Worm (Caenorhabditis elegans) whole organism, L3 larva: ENCODE measurements around the gene Y102E9.5.

ENCODE experiments used
- R02D3.7 ChIP-seq: fragments of 150-350 bp; optimal IDR thresholded peaks from 2 replicates; lab custom pipeline; 2014; ENCODE audit warnings: missing biosample characterization, missing genetic modification characterization
- ZK546.5 ChIP-seq: sonication (generic microtip); optimal IDR thresholded peaks from 2 replicates; lab custom pipeline; 2017; ENCODE audit warnings: missing biosample characterization, missing genetic modification characterization
- aly-2 ChIP-seq: fragments of 150-350 bp; optimal IDR thresholded peaks from 2 replicates; lab custom pipeline; 2014; ENCODE audit warnings: missing biosample characterization, missing genetic modification characterization
- ama-1 ChIP-seq: fragments of 150-350 bp; optimal IDR thresholded peaks from 2 replicates; lab custom pipeline; 2018
- ceh-16 ChIP-seq: sonication (generic microtip); optimal IDR thresholded peaks from 2 replicates; lab custom pipeline; 2017; ENCODE audit warnings: missing biosample characterization, missing genetic modification characterization
- ceh-82 ChIP-seq: fragments of 150-350 bp; optimal IDR thresholded peaks from 2 replicates; lab custom pipeline; 2014; ENCODE audit warnings: missing biosample characterization, missing genetic modification characterization
- ceh-9 ChIP-seq: sonication (generic microtip); optimal IDR thresholded peaks from 2 replicates; lab custom pipeline; 2018; ENCODE audit warnings: missing biosample characterization, missing genetic modification characterization
- daf-12 ChIP-seq: fragments of 150-350 bp; optimal IDR thresholded peaks from 2 replicates; lab custom pipeline; 2014; ENCODE audit warnings: missing biosample characterization, missing genetic modification reagents, missing genetic modification characterization
- egl-27 ChIP-seq: sonication (generic microtip); optimal IDR thresholded peaks from 4 replicates; lab custom pipeline; 2017; ENCODE audit warnings: missing biosample characterization, missing genetic modification reagents, missing genetic modification characterization
- egl-5 ChIP-seq: fragments of 150-350 bp; optimal IDR thresholded peaks from 2 replicates; lab custom pipeline; 2017; ENCODE audit warnings: missing biosample characterization, missing genetic modification reagents, missing genetic modification characterization, inconsistent platforms
- elt-2 ChIP-seq: sonication (generic microtip); optimal IDR thresholded peaks from 2 replicates; lab custom pipeline; 2016; ENCODE audit warnings: missing genetic modification reagents, mild to moderate bottlenecking, missing genetic modification characterization, missing compliant biosample characterization
- elt-3 ChIP-seq, 3 experiments: fragments of 150-350 bp in 1 of 3; sonication (generic microtip) in 2 of 3; optimal IDR thresholded peaks; 2 replicates in 2 of 3; 4 replicates in 1 of 3; lab custom pipeline; 2014 to 2017; ENCODE audit warnings: missing biosample characterization in 3 of 3, missing genetic modification characterization in 3 of 3
- eor-1 ChIP-seq, 2 experiments: fragments of 150-350 bp; optimal IDR thresholded peaks; 2 replicates each; lab custom pipeline; 2014 to 2018; ENCODE audit warnings: missing biosample characterization in 2 of 2, missing genetic modification characterization in 2 of 2
- fkh-2 ChIP-seq: fragments of 150-350 bp; optimal IDR thresholded peaks from 2 replicates; lab custom pipeline; 2014; ENCODE audit warnings: missing biosample characterization, missing genetic modification reagents, missing genetic modification characterization
- hmg-11 ChIP-seq: sonication (generic microtip); optimal IDR thresholded peaks from 2 replicates; lab custom pipeline; 2016; ENCODE audit warnings: missing genetic modification characterization, missing compliant biosample characterization
- jun-1 ChIP-seq: fragments of 150-350 bp; optimal IDR thresholded peaks from 2 replicates; lab custom pipeline; 2014; ENCODE audit warnings: missing biosample characterization, missing genetic modification reagents, missing genetic modification characterization
- lin-15B ChIP-seq: fragments of 150-350 bp; optimal IDR thresholded peaks from 2 replicates; lab custom pipeline; 2014; ENCODE audit warnings: missing biosample characterization, missing genetic modification characterization
- lin-39 ChIP-seq: fragments of 150-350 bp; optimal IDR thresholded peaks from 2 replicates; lab custom pipeline; 2018; ENCODE audit warnings: missing biosample characterization, missing genetic modification reagents, missing genetic modification characterization
- lsy-12 ChIP-seq: sonication (generic microtip); optimal IDR thresholded peaks from 2 replicates; lab custom pipeline; 2016; ENCODE audit warnings: mild to moderate bottlenecking, missing genetic modification characterization, missing compliant biosample characterization
- mdl-1 ChIP-seq: fragments of 150-350 bp; optimal IDR thresholded peaks from 2 replicates; lab custom pipeline; 2014; ENCODE audit warnings: missing biosample characterization, missing genetic modification characterization
- mml-1 ChIP-seq: fragments of 150-350 bp; sonication (generic microtip); optimal IDR thresholded peaks from 3 replicates; lab custom pipeline; 2014; ENCODE audit warnings: missing biosample characterization, missing genetic modification characterization
- nfya-1 ChIP-seq: sonication (generic microtip); optimal IDR thresholded peaks from 2 replicates; lab custom pipeline; 2017; ENCODE audit warnings: missing genetic modification characterization, mild to moderate bottlenecking, missing compliant biosample characterization, antibody characterized with exemption, moderate library complexity; ENCODE audit not compliant: insufficient read depth
- nhr-11 ChIP-seq: fragments of 150-350 bp; optimal IDR thresholded peaks from 2 replicates; lab custom pipeline; 2014; ENCODE audit warnings: missing biosample characterization, missing genetic modification characterization
- nhr-12 ChIP-seq: fragments of 150-350 bp; optimal IDR thresholded peaks from 2 replicates; lab custom pipeline; 2014; ENCODE audit warnings: missing biosample characterization, missing genetic modification characterization
- nhr-23 ChIP-seq: fragments of 150-350 bp; optimal IDR thresholded peaks from 2 replicates; lab custom pipeline; 2014; ENCODE audit warnings: missing biosample characterization, missing genetic modification reagents, missing genetic modification characterization
- nhr-25 ChIP-seq: sonication (generic microtip); optimal IDR thresholded peaks from 2 replicates; lab custom pipeline; 2017; ENCODE audit warnings: missing biosample characterization, missing genetic modification characterization
- nhr-43 ChIP-seq: sonication (generic microtip); optimal IDR thresholded peaks from 2 replicates; lab custom pipeline; 2016; ENCODE audit warnings: mild to moderate bottlenecking, missing genetic modification characterization, missing compliant biosample characterization; ENCODE audit not compliant: poor library complexity, severe bottlenecking
- nhr-76 ChIP-seq: fragments of 150-350 bp; sonication (generic microtip); optimal IDR thresholded peaks from 5 replicates; lab custom pipeline; 2014; ENCODE audit warnings: missing biosample characterization, missing genetic modification characterization
- pqm-1 ChIP-seq: fragments of 150-350 bp; optimal IDR thresholded peaks from 2 replicates; lab custom pipeline; 2017; ENCODE audit warnings: missing biosample characterization, missing genetic modification characterization, inconsistent platforms
- skn-1 ChIP-seq: fragments of 150-350 bp; optimal IDR thresholded peaks from 2 replicates; lab custom pipeline; 2014; ENCODE audit warnings: missing biosample characterization, missing genetic modification characterization
- unc-39 ChIP-seq: sonication (generic microtip); optimal IDR thresholded peaks from 4 replicates; lab custom pipeline; 2017; ENCODE audit warnings: missing biosample characterization, missing genetic modification characterization
- unc-62 ChIP-seq: fragments of 150-350 bp; sonication (generic microtip); optimal IDR thresholded peaks from 4 replicates; lab custom pipeline; 2014; ENCODE audit warnings: missing biosample characterization, missing genetic modification reagents, missing genetic modification characterization
- zag-1 ChIP-seq: fragments of 150-350 bp; optimal IDR thresholded peaks from 2 replicates; lab custom pipeline; 2014; ENCODE audit warnings: missing biosample characterization, missing genetic modification characterization
- ztf-11 ChIP-seq: fragments of 150-350 bp; optimal IDR thresholded peaks from 2 replicates; lab custom pipeline; 2014; ENCODE audit warnings: missing biosample characterization, missing genetic modification characterization
- ztf-4 ChIP-seq: fragments of 150-350 bp; optimal IDR thresholded peaks from 2 replicates; lab custom pipeline; 2014; ENCODE audit warnings: missing biosample characterization, missing genetic modification characterization

The Y102E9.5 gene

ce11 chrIII:6731285-6731684, 1.2 kb upstream of the Y102E9.5 start:
- no peak for TF ChIP-seq nhr-43 (tag; lab: Kevin White, UChicago)
- TF ChIP-seq pqm-1, result no peak
- TF ChIP-seq ztf-4 (tag; lab: Kevin White, UChicago), result no peak
- no peak for TF ChIP-seq aly-2 (tag; lab: Kevin White, UChicago)
- no peak for TF ChIP-seq jun-1 (tag; lab: Kevin White, UChicago)
- TF ChIP-seq ama-1 (lab: Kevin White, UChicago), result no peak
- TF ChIP-seq mml-1 (tag; lab: Kevin White, UChicago), result no peak
- TF ChIP-seq ceh-16, result no peak
- no peak for TF ChIP-seq egl-27 (tag; lab: Kevin White, UChicago)
- no peak for TF ChIP-seq R02D3.7 (tag; lab: Kevin White, UChicago)

- TF ChIP-seq zag-1 (tag; lab: Kevin White, UChicago), result no peak
- TF ChIP-seq nhr-43 (tag; lab: Kevin White, UChicago), result no peak
- TF ChIP-seq egl-27 (tag; lab: Kevin White, UChicago), result no peak
- TF ChIP-seq mdl-1, result no peak
- TF ChIP-seq ZK546.5, result no peak
- TF ChIP-seq R02D3.7 (tag; lab: Kevin White, UChicago), result no peak
Observed at ce11 chrIII:6725489-6725888, 4.6 kb downstream of the Y102E9.5 start, which contains the start of gene wdr-4. Gene wdr-4 (plus strand): TSS chrIII:6725789.

ce11 chrIII:6723089-6723488, 7.0 kb downstream of the Y102E9.5 start, which contains the start of gene F37A4.1:
Gene F37A4.1 (plus strand): TSS chrIII:6723389.
- no peak for TF ChIP-seq ztf-11 (tag; lab: Kevin White, UChicago)
- TF ChIP-seq elt-3 (tag; optimal IDR thresholded peaks at IDR 0.05; lab: Kevin White, UChicago), result no peak
- TF ChIP-seq hmg-11 (tag; lab: Kevin White, UChicago), result no peak
- TF ChIP-seq egl-5, result no peak
- TF ChIP-seq skn-1 (tag; lab: Kevin White, UChicago), result no peak
- TF ChIP-seq nhr-23, result no peak
- no peak for TF ChIP-seq nhr-11 (tag; lab: Kevin White, UChicago)
- TF ChIP-seq zag-1 (tag; lab: Kevin White, UChicago), result no peak
- no peak for TF ChIP-seq unc-62
- no peak for TF ChIP-seq ceh-82 (tag; lab: Kevin White, UChicago)
- no peak for TF ChIP-seq nhr-12 (tag; lab: Kevin White, UChicago)
- TF ChIP-seq ceh-16, result no peak
- TF ChIP-seq lin-39 (tag; lab: Kevin White, UChicago), result no peak
- no peak for TF ChIP-seq lsy-12 (tag; lab: Kevin White, UChicago)
- no peak for TF ChIP-seq eor-1 (tag; optimal IDR thresholded peaks at IDR 0.05; lab: Kevin White, UChicago)
- TF ChIP-seq nhr-25, result no peak
- TF ChIP-seq ceh-9 (tag; lab: Kevin White, UChicago), result no peak
- TF ChIP-seq ztf-4 (tag; lab: Kevin White, UChicago), result no peak

ce11 chrIII:6722208-6722679, 7.8 kb downstream of the Y102E9.5 start, which contains the start of the genes bath-41 and F37A4.2:
Gene bath-41 (minus strand): TSS chrIII:6722258.
Gene F37A4.2 (plus strand): TSS chrIII:6722454.
- peak; percentile 17 for TF ChIP-seq nhr-23
- peak; percentile 26 for TF ChIP-seq lin-15B (tag; lab: Kevin White, UChicago)
- TF ChIP-seq ZK546.5, result no peak

- TF ChIP-seq fkh-2, result no peak
- no peak for TF ChIP-seq unc-39 (tag; lab: Kevin White, UChicago)
- no peak for TF ChIP-seq R02D3.7 (tag; lab: Kevin White, UChicago)
- TF ChIP-seq nhr-76 (tag; lab: Kevin White, UChicago), result no peak
- no peak for TF ChIP-seq elt-3 (tag; optimal IDR thresholded peaks at IDR 0.05; lab: Kevin White, UChicago)
- TF ChIP-seq elt-2 (tag; lab: Kevin White, UChicago), result no peak
- TF ChIP-seq ztf-11 (tag; lab: Kevin White, UChicago), result no peak
- no peak for TF ChIP-seq nhr-25
- TF ChIP-seq daf-12 (tag; lab: Kevin White, UChicago), result no peak
- no peak for TF ChIP-seq mdl-1
- no peak for TF ChIP-seq nfya-1
- no peak for TF ChIP-seq unc-62
Observed at ce11 chrIII:6718270-6718669, 11.8 kb downstream of the Y102E9.5 start, which contains the start of gene F37A4.3. Gene F37A4.3 (plus strand): TSS chrIII:6718570.
